Worm (Caenorhabditis elegans) whole organism, L4/young adult: ENCODE data around the gene C42C1.12.

Source experiments
- W03F9.2 ChIP-seq: fragments of 150-350 bp; optimal IDR thresholded peaks from 2 replicates; lab custom pipeline; 2014; ENCODE audit warnings: missing biosample characterization, missing genetic modification characterization
- dao-5 ChIP-seq: sonication (generic microtip); optimal IDR thresholded peaks from 2 replicates; lab custom pipeline; 2016; ENCODE audit warnings: missing genotype, missing genetic modification characterization, moderate library complexity, missing compliant biosample characterization
- him-1 ChIP-seq: sonication (generic microtip); optimal IDR thresholded peaks from 2 replicates; lab custom pipeline; 2016; ENCODE audit warnings: missing genotype, missing genetic modification reagents, missing genetic modification characterization, missing compliant biosample characterization

DNA sequence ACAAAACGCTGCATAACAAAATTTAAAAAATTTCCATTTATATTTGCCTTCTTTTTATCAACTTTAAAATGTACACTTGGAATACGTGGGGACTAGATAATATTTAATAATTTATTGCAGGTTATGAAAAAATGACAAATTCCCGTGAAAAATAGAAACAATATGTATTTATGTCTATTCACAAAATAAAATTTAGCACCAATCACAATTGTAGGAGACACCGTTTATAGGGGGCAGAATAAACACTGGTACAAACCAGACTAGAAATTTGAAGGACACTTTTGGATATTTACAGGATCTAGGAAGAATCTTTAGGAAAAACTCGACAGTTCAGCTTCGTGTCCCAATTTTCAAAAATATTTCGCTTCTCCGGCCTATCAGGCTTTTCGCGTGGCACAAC is 11.6 kb downstream of the C42C1.12 start, which contains the start of gene C42C1.3:
- TF ChIP-seq him-1 (tag; lab: Kevin White, UChicago): no peak
- TF ChIP-seq dao-5 (tag; lab: Kevin White, UChicago): no peak
- TF ChIP-seq W03F9.2 (tag; lab: Kevin White, UChicago): no peak
